Fruit fly (Drosophila melanogaster) Kc167 (cell line): ENCODE results near the gene U2af38.

Source experiments
- Myc ChIP-seq: fragments of >200 bp; optimal IDR thresholded peaks from 2 replicates; lab custom pipeline; 2017; ENCODE audit warnings: missing external identifiers
- Sin3A ChIP-seq: fragments of >200 bp; optimal IDR thresholded peaks from 2 replicates; lab custom pipeline; 2018; ENCODE audit warnings: missing external identifiers
- h ChIP-seq: fragments of >200 bp; optimal IDR thresholded peaks from 3 replicates; lab custom pipeline; 2018; ENCODE audit warnings: missing external identifiers
- insv ChIP-seq: fragments of >200 bp; optimal IDR thresholded peaks from 3 replicates; lab custom pipeline; 2018; ENCODE audit warnings: missing external identifiers
- psq ChIP-seq: fragments of >200 bp; optimal IDR thresholded peaks from 2 replicates; lab custom pipeline; 2017; ENCODE audit warnings: missing external identifiers
- ttk ChIP-seq: sonication (Bioruptor generic); optimal IDR thresholded peaks from 2 replicates; lab custom pipeline; 2017; ENCODE audit warnings: missing external identifiers

Gene U2af38

DNA sequence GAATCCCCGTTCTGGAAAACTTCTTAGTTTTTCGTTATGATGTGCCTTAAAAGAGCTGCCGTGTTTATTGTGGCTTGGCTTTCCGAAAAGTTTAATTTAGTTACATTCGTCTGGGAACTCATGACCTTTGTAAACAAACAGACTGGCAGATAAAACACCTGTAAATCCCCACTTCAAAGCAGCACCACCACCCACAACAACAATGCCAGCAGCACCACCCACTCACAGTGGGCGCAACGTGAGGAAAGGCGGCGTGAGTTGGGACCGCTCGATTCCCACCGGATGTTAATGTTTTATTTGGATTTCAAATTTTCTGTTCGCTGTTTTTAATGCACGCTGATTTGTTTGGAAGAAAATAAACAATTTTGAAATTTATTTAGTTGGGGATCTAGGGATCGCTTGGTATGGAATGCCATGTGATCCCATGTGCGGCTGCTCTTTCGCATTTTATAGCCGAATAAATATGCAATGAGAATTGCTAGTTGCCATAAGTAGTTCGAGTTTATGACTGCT, 13.8 kb upstream of the U2af38 start:
- TF ChIP-seq h (lab: Kevin White, UChicago) (no peak), ttk (lab: Kevin White, UChicago) (no peak), insv (lab: Kevin White, UChicago) (no peak), Sin3A (lab: Kevin White, UChicago) (no peak), psq (no peak)

DNA sequence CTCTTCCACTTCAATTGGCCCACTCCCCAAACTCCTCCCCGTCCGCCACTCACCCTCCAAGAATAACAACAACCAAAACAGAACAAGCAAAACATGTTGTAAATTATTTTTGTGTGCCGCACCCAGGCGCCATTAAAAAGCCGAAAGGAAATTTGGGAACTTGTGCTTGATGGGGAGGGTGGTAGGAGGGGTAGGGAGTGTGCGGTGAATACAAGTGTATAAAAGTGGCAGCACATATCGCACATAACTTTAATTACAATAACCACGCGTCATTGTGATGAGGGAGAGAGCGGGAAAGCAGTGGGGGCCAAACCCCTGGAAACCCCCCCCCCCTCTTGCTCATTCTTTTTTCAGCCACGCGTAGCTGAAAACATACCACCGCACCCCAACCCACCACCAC, 12.6 kb upstream of the U2af38 start:
- TF ChIP-seq Sin3A (lab: Kevin White, UChicago) (no peak), insv (lab: Kevin White, UChicago) (no peak), psq (no peak), Myc (lab: Kevin White, UChicago) (no peak), h (lab: Kevin White, UChicago) (no peak), ttk (lab: Kevin White, UChicago) (no peak)

DNA sequence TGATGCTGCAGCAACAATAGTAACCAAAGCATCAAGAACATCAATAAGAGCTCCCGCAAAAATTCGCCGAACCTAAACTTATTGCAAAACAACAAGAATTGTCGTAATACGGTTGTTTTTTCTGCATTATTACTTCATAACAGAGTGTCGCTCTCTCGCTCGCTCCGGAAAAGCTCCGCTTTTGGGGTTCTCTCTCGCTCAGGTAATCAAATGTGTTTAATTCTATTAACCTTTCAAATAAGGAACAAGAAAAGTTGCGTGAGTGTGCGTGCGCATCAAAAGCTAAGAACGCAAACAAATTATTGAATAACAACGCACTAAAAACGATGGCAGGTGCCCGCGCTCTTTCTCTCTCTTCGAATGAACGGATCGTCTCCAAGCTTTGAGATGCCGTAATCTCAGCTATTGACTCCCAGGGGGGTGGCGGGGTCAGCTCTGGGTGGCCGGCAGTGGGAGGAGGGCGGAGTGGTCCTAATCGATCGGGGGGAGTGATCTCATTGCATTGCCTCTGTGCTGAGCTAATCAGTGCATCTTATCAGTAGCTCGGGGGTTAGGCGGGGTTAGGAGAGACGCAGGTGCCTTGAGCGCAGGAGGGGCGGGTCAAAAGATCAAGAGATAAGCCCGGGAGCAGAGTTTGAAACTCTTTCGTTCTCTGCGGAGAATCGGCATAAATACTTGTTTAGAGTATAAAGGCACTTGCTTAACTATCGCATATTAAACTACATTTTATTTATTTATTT, 11.9 kb upstream of the U2af38 start:
- TF ChIP-seq insv (lab: Kevin White, UChicago) = no peak
- no peak for TF ChIP-seq Myc (lab: Kevin White, UChicago)
- no peak for TF ChIP-seq psq
- TF ChIP-seq h (lab: Kevin White, UChicago) = no peak
- no peak for TF ChIP-seq ttk (lab: Kevin White, UChicago)
- TF ChIP-seq Sin3A (lab: Kevin White, UChicago) = no peak

DNA sequence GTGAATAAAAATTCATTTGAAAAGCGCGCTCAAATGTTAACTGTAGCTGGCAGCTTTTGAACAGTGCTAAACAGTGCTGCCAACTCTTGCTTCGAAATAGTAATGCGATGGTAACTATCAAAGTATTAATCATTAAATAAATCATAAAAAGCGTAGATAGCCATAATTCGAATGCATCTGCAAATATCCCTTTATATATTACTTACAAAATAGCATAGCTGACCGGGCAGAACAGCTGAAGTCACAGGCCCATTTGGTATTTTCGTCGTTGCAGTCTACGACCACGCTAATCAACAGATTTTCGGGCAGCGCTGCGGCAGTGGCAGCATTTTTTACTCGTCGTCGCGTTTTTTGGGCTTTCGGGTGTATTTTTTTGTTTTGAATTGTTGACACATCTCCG, 11.2 kb upstream of the U2af38 start, which contains the start of gene Plc21C:
Gene Plc21C, plus strand, starts transcription at position 290 of the 400 bp plus-strand sequence.
- TF ChIP-seq Myc (lab: Kevin White, UChicago) (no peak), ttk (lab: Kevin White, UChicago) (no peak), h (lab: Kevin White, UChicago) (no peak), psq (no peak), insv (lab: Kevin White, UChicago) (no peak), Sin3A (lab: Kevin White, UChicago) (no peak)

DNA sequence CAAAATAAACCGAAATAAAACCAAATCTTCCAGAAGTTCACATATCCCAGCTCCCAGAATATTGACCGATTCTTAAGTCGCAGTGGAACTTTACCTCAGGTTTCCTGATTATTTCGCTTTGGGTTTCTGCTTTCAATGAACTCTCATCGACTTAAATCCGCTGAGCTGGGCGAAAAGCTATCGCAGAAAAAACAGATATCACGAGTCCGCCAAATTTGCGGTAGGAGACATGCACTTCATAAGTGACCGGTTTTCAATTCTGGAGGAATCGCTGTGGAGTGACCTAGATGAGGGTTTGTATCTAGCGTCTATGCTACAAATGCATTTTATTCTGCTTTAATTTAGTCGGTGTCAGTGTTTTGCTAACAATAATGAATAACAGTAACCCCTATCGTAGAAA, 10.7 kb upstream of the U2af38 start:
- TF ChIP-seq Myc (lab: Kevin White, UChicago) (no peak), insv (lab: Kevin White, UChicago) (no peak), psq (no peak), ttk (lab: Kevin White, UChicago) (no peak), h (lab: Kevin White, UChicago) (no peak), Sin3A (lab: Kevin White, UChicago) (no peak)

DNA sequence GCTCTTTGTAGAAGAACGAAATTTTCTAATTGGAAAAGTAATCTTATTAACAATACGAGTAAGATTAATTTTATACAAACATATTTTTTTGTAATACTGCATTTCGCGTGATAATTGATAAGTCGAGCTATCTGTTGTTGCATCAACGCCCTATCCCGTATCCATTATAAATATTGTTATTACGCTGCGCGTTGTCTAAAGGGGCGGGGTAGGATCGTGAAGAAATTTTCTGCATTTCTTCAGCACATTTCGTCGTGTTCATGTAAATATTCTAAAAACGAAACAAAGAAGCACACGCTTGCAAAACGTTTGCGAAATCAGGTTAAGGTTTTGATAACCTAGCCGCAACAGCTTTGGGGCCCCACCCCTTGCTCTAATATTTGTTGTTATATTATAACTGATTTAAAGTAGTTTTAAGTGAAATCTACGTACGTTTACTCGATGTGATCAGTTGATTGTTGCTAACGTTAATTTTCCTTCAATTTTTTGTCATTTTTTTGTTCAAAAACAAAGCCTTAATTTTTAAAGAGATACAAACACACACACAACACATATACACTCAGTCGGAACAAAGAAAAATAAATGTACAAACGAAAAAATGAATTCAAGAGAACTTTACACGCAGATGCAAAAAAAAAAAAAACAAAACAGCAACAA, 9.0 kb upstream of the U2af38 start:
- TF ChIP-seq insv (lab: Kevin White, UChicago) (no peak), Sin3A (lab: Kevin White, UChicago) (no peak), psq (no peak), Myc (lab: Kevin White, UChicago) (no peak), h (lab: Kevin White, UChicago) (no peak), ttk (lab: Kevin White, UChicago) (no peak)

DNA sequence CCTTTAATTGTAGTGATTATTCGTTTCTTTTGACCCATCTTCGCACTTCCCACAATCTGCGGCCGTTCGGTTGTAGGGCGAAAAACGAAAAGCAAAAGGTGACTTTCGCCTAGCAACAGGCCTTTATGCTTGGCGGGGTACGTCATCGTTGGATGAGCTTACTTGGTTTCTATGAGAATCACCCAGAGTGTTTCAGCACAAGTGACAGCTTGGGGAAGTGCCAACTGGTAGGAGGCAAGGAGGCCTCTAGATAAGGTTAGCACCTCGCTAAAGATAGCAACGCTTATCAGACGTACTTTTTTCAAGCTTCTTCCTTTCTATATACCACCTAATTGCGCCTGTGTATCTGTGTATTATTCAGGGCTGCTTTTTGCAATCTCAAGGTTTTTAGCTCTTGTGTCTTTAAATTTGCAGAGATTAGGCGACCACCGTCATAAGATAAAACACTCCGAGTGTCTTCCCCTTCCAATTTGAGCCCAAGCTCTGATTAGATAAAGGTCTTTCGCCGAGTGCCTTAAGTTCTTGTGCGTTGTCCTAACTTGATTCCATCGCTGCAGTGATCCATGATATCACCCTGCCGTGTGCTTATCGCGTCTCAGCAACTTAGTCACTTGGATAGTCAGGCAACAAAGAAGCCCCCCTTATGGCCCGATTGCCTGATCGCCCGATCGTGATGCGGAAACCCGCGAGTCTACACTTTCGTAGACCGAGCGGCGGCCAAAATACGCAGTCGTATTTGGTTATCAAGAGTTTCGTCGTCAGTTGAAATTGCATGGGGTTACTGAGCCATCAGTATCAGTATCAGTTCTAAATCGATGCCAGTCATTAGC, 6.6 kb upstream of the U2af38 start:
- no peak for TF ChIP-seq ttk (lab: Kevin White, UChicago)
- no peak for TF ChIP-seq Myc (lab: Kevin White, UChicago)
- TF ChIP-seq h (lab: Kevin White, UChicago) = no peak
- no peak for TF ChIP-seq Sin3A (lab: Kevin White, UChicago)
- no peak for TF ChIP-seq psq
- TF ChIP-seq insv (lab: Kevin White, UChicago) = no peak

DNA sequence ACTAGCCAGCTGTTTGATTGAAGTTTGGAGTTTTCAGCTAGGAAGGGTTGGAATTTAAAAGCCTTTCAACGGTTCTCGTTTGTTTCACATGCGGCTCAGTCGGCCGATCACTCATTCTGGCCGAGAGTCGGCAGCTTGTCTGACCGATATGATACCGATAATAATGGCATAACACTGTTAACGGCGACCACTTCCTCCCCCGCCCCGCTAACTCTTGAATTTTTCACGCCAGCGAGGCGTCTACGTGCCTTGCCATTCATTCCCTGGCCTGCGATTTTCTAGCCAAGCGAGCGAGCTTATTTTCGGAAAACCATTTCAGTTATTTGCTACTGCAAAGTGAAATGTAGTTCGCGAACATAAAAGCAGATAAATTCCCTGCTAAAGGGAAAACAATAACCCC, 5.5 kb upstream of the U2af38 start:
- TF ChIP-seq Sin3A (lab: Kevin White, UChicago) (no peak), h (lab: Kevin White, UChicago) (no peak), psq (no peak)

DNA sequence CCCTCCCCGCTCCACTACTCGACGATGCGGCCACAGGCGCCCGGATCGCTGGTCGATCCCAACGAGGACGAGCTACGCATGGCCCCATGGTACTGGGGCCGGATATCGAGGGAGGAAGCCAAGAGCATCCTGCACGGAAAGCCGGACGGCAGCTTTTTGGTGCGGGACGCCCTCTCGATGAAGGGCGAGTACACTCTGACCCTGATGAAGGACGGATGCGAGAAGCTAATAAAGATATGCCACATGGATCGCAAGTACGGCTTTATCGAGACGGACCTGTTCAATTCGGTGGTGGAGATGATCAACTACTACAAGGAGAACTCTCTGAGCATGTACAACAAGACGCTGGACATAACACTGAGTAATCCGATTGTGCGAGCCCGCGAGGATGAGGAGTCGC, 4.6 kb upstream of the U2af38 start:
- TF ChIP-seq ttk (lab: Kevin White, UChicago) = peak; percentile 67
- TF ChIP-seq insv (lab: Kevin White, UChicago) = no peak

DNA sequence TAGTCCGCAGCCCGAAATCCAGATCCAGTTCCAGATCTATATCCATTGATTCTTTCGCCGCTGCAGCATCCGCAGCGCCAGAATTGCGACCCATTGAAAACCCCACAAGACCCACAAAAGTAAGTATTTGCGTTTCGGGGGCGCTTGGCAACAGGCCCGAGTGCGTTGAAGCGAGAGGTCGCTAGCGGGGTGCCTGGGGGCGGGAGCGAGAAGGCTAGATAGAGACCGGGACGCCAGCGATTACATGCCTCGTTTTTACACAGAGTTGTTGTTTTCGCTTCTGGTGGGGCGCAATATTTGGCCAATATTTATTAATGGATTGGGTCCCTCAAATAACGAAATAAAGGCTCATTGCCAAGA, 3.8 kb upstream of the U2af38 start:
- TF ChIP-seq insv (lab: Kevin White, UChicago) (no peak), Myc (lab: Kevin White, UChicago) (no peak), Sin3A (lab: Kevin White, UChicago) (no peak), ttk (lab: Kevin White, UChicago) (no peak), psq (no peak), h (lab: Kevin White, UChicago) (no peak)

DNA sequence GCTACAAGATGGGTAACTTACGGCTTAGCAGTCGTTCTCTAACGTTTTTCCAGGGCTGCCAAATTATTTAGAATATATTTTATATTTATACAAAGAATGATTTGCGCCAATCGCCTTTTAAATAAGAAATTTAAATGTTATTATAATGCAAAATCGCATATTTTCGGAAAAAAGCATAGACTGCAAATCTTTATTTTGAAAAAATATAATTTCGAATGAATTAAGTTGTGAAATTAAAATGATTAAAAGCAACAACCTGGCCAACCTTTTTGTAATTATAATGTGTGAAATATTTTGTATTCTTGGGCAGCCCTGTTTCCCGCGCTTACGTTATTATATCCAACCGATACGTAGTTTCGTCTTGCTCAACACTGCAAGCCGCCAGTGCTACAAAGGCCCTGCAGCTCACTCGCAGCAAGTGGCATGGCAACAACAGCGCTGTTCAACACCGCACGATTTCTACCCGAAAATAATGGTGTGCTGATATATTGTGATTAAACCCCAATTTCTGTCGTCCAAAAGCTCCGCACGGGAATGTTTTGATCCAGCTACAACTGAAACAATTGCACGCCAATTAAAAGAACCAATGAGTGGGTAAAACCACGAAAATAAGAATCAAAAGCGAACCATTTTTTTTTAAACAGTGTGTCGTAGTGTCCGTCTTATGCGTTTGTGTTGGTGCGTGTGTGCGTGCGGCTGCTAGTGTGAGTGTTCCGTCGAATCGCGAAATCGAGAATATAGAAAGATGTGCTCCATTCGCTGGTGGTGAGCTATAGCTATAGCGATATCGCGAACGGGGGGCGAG, 3.2 kb upstream of the U2af38 start, which contains the start of gene Pi3K21B:
Gene Pi3K21B, plus strand, starts transcription at position 401 of the 805 bp plus-strand sequence.
- no peak for TF ChIP-seq psq
- TF ChIP-seq h (lab: Kevin White, UChicago) = peak; percentile 39
- no peak for TF ChIP-seq Sin3A (lab: Kevin White, UChicago)
